Worm (Caenorhabditis elegans) whole organism, L1 larva: Measurements from ENCODE around the gene C55C3.8.

Experiments used
- C16A3.4 ChIP-seq: fragments of 150-350 bp; optimal IDR thresholded peaks from 2 replicates; lab custom pipeline; 2014; ENCODE audit warnings: missing biosample characterization, missing genetic modification characterization
- aha-1 ChIP-seq: fragments of 150-350 bp; optimal IDR thresholded peaks from 2 replicates; lab custom pipeline; 2014; ENCODE audit warnings: missing biosample characterization, missing genetic modification characterization
- aly-2 ChIP-seq: fragments of 150-350 bp; optimal IDR thresholded peaks from 2 replicates; lab custom pipeline; 2014; ENCODE audit warnings: missing biosample characterization, missing genetic modification characterization
- blmp-1 ChIP-seq: fragments of 150-350 bp; optimal IDR thresholded peaks from 2 replicates; lab custom pipeline; 2014; ENCODE audit warnings: missing biosample characterization, missing genetic modification characterization
- ceh-8 ChIP-seq: fragments of 200-800 bp; sonication (Bioruptor generic); optimal IDR thresholded peaks from 2 replicates; lab custom pipeline; 2018; ENCODE audit warnings: mild to moderate bottlenecking, missing genetic modification characterization, moderate library complexity, missing compliant biosample characterization
- ceh-82 ChIP-seq, 3 experiments: fragments of 150-350 bp in 1 of 3; sonication (generic microtip) in 2 of 3; optimal IDR thresholded peaks; 2 replicates each; lab custom pipeline; 2014 to 2017; ENCODE audit warnings: missing biosample characterization in 3 of 3, missing genetic modification characterization in 3 of 3
- ces-1 ChIP-seq: fragments of 150-350 bp; optimal IDR thresholded peaks from 2 replicates; lab custom pipeline; 2014; ENCODE audit warnings: missing biosample characterization, missing genetic modification reagents, missing genetic modification characterization
- dpl-1 ChIP-seq, 3 experiments: fragments of 150-350 bp in 2 of 3; sonication (generic microtip) in 1 of 3; optimal IDR thresholded peaks; 2 replicates each; lab custom pipeline; 2014 to 2017; ENCODE audit warnings: missing biosample characterization in 3 of 3, missing genetic modification characterization in 3 of 3, missing genetic modification reagents in 3 of 3
- dsc-1 ChIP-seq: sonication (generic microtip); optimal IDR thresholded peaks from 2 replicates; lab custom pipeline; 2016; ENCODE audit warnings: mild to moderate bottlenecking, missing genetic modification characterization, missing compliant biosample characterization
- efl-1 ChIP-seq, 4 experiments: fragments of 150-350 bp; optimal IDR thresholded peaks in 3 of 4; peaks in 1 of 4; 1 replicate in 1 of 4; 2 replicates in 3 of 4; lab custom pipeline; 2014; ENCODE audit warnings: missing biosample characterization in 2 of 4, missing genetic modification characterization in 2 of 4, missing genetic modification reagents in 2 of 4
- elt-3 ChIP-seq, 6 experiments: fragments of 150-350 bp in 1 of 6; sonication (generic microtip); optimal IDR thresholded peaks; 2 replicates each; lab custom pipeline; 2017 to 2018; ENCODE audit warnings: missing biosample characterization in 6 of 6, missing genetic modification characterization in 6 of 6, inconsistent platforms in 1 of 6
- ets-5 ChIP-seq: fragments of 200-800 bp; sonication (Bioruptor generic); IDR thresholded peaks from 2 replicates; pipeline ENCODE4 v1.3.6; 2022; ENCODE audit warnings: missing genetic modification characterization, missing compliant biosample characterization
- fkh-4 ChIP-seq: sonication (generic microtip); optimal IDR thresholded peaks from 2 replicates; lab custom pipeline; 2016; ENCODE audit warnings: missing compliant biosample characterization, missing genetic modification characterization, borderline replicate concordance
- grh-1 ChIP-seq: fragments of 200-800 bp; sonication (Bioruptor generic); IDR thresholded peaks from 2 replicates; pipeline ENCODE4 v1.3.6; 2022; ENCODE audit warnings: missing genetic modification reagents, missing genetic modification characterization, missing compliant biosample characterization
- hlh-17 ChIP-seq: fragments of 200-800 bp; sonication (Bioruptor generic); optimal IDR thresholded peaks from 2 replicates; lab custom pipeline; 2018; ENCODE audit warnings: missing genetic modification characterization, mild to moderate bottlenecking, missing compliant biosample characterization, moderate library complexity, borderline replicate concordance
- hpl-2 ChIP-seq: fragments of 150-350 bp; optimal IDR thresholded peaks from 2 replicates; lab custom pipeline; 2014; ENCODE audit warnings: missing biosample characterization, missing genetic modification reagents, missing genetic modification characterization
- irx-1 ChIP-seq: sonication (generic microtip); optimal IDR thresholded peaks from 2 replicates; lab custom pipeline; 2016; ENCODE audit warnings: missing genetic modification characterization, missing compliant biosample characterization
- jun-1 ChIP-seq: fragments of 150-350 bp; optimal IDR thresholded peaks from 2 replicates; lab custom pipeline; 2014; ENCODE audit warnings: missing biosample characterization, missing genetic modification reagents, missing genetic modification characterization
- lin-13 ChIP-seq: fragments of 150-350 bp; optimal IDR thresholded peaks from 2 replicates; lab custom pipeline; 2014; ENCODE audit warnings: missing biosample characterization, missing genetic modification reagents, missing genetic modification characterization
- lin-14 ChIP-seq: fragments of 200-800 bp; sonication (Bioruptor generic); optimal IDR thresholded peaks from 2 replicates; lab custom pipeline; 2018; ENCODE audit warnings: mild to moderate bottlenecking, missing genetic modification characterization, moderate library complexity, missing compliant biosample characterization
- lin-15B ChIP-seq: fragments of 150-350 bp; sonication (generic microtip); optimal IDR thresholded peaks from 3 replicates; lab custom pipeline; 2014; ENCODE audit warnings: missing biosample characterization, missing genetic modification characterization
- lin-35 ChIP-seq, 2 experiments: fragments of 150-350 bp; optimal IDR thresholded peaks; 2 replicates each; lab custom pipeline; 2014; ENCODE audit warnings: missing biosample characterization in 2 of 2, missing genetic modification characterization in 2 of 2, missing genetic modification reagents in 2 of 2
- lin-39 ChIP-seq: fragments of 150-350 bp; optimal IDR thresholded peaks from 2 replicates; lab custom pipeline; 2014; ENCODE audit warnings: missing biosample characterization, missing genetic modification reagents, missing genetic modification characterization
- lir-3 ChIP-seq: sonication (generic microtip); optimal IDR thresholded peaks from 2 replicates; lab custom pipeline; 2016; ENCODE audit warnings: mild to moderate bottlenecking, missing genetic modification characterization, moderate library complexity, missing compliant biosample characterization; ENCODE audit not compliant: poor library complexity
- lsy-2 ChIP-seq, 2 experiments: fragments of 150-350 bp; optimal IDR thresholded peaks; 2 replicates each; lab custom pipeline; 2014; ENCODE audit warnings: missing biosample characterization in 2 of 2, missing genetic modification characterization in 2 of 2
- mab-9 ChIP-seq: fragments of 200-800 bp; sonication (Bioruptor generic); IDR thresholded peaks from 2 replicates; pipeline ENCODE4 v1.3.6; 2022; ENCODE audit warnings: missing genetic modification reagents, missing genetic modification characterization, missing compliant biosample characterization
- mdl-1 ChIP-seq, 2 experiments: fragments of 150-350 bp; optimal IDR thresholded peaks; 2 replicates each; lab custom pipeline; 2014 to 2017; ENCODE audit warnings: missing biosample characterization in 2 of 2, missing genetic modification characterization in 2 of 2, inconsistent platforms in 1 of 2
- mep-1 ChIP-seq: fragments of 150-350 bp; optimal IDR thresholded peaks from 2 replicates; lab custom pipeline; 2014; ENCODE audit warnings: missing biosample characterization, missing genetic modification characterization
- nhr-19 ChIP-seq: fragments of 200-800 bp; sonication (Bioruptor generic); conservative IDR thresholded peaks from 2 replicates; pipeline ENCODE4 v1.3.6; 2022; ENCODE audit warnings: missing genetic modification characterization, missing compliant biosample characterization
- nhr-20 ChIP-seq: sonication (generic microtip); optimal IDR thresholded peaks from 2 replicates; lab custom pipeline; 2016; ENCODE audit warnings: mild to moderate bottlenecking, missing genetic modification characterization, missing compliant biosample characterization
- nhr-237 ChIP-seq: fragments of 150-350 bp; optimal IDR thresholded peaks from 2 replicates; lab custom pipeline; 2014; ENCODE audit warnings: missing biosample characterization, missing genetic modification characterization
- nhr-28 ChIP-seq: fragments of 150-350 bp; optimal IDR thresholded peaks from 2 replicates; lab custom pipeline; 2014; ENCODE audit warnings: missing biosample characterization, missing genetic modification characterization
- nhr-47 ChIP-seq: sonication (generic microtip); optimal IDR thresholded peaks from 2 replicates; lab custom pipeline; 2016; ENCODE audit warnings: mild to moderate bottlenecking, missing genetic modification characterization, moderate library complexity, missing compliant biosample characterization
- nhr-71 ChIP-seq: sonication (generic microtip); optimal IDR thresholded peaks from 2 replicates; lab custom pipeline; 2016; ENCODE audit warnings: mild to moderate bottlenecking, missing genetic modification characterization, moderate library complexity, missing compliant biosample characterization
- nhr-77 ChIP-seq: fragments of 150-350 bp; optimal IDR thresholded peaks from 2 replicates; lab custom pipeline; 2014; ENCODE audit warnings: missing biosample characterization, missing genetic modification characterization
- nhr-84 ChIP-seq: sonication (generic microtip); optimal IDR thresholded peaks from 2 replicates; lab custom pipeline; 2017; ENCODE audit warnings: missing biosample characterization, missing genetic modification characterization
- nhr-85 ChIP-seq: sonication (generic microtip); peaks from one replicate; lab custom pipeline; 2016; ENCODE audit warnings: missing genetic modification characterization, inconsistent platforms, missing compliant biosample characterization
- nhr-90 ChIP-seq: sonication (generic microtip); optimal IDR thresholded peaks from 2 replicates; lab custom pipeline; 2016; ENCODE audit warnings: mild to moderate bottlenecking, missing genetic modification characterization, missing compliant biosample characterization; ENCODE audit not compliant: poor library complexity
- pqm-1 ChIP-seq: sonication (generic microtip); optimal IDR thresholded peaks from 3 replicates; lab custom pipeline; 2017; ENCODE audit warnings: missing biosample characterization, missing genetic modification characterization
- rnt-1 ChIP-seq: sonication (generic microtip); optimal IDR thresholded peaks from 2 replicates; lab custom pipeline; 2016; ENCODE audit warnings: mild to moderate bottlenecking, missing genetic modification characterization, moderate library complexity, missing compliant biosample characterization
- snpc-4 ChIP-seq: fragments of 150-350 bp; optimal IDR thresholded peaks from 2 replicates; lab custom pipeline; 2014; ENCODE audit warnings: missing biosample characterization, missing genetic modification characterization
- snu-23 ChIP-seq: sonication (generic microtip); optimal IDR thresholded peaks from 2 replicates; lab custom pipeline; 2016; ENCODE audit warnings: missing genetic modification characterization, missing compliant biosample characterization
- swsn-7 ChIP-seq: sonication (generic microtip); optimal IDR thresholded peaks from 2 replicates; lab custom pipeline; 2016; ENCODE audit warnings: missing genetic modification characterization, missing compliant biosample characterization
- tbx-2 ChIP-seq: sonication (generic microtip); optimal IDR thresholded peaks from 2 replicates; lab custom pipeline; 2016; ENCODE audit warnings: missing genetic modification characterization, missing compliant biosample characterization
- tlp-1 ChIP-seq: fragments of 150-350 bp; optimal IDR thresholded peaks from 2 replicates; lab custom pipeline; 2014; ENCODE audit warnings: missing biosample characterization, missing genetic modification characterization
- unc-30 ChIP-seq: sonication (generic microtip); optimal IDR thresholded peaks from 2 replicates; lab custom pipeline; 2017; ENCODE audit warnings: missing biosample characterization, missing genetic modification characterization
- xbp-1 ChIP-seq: sonication (generic microtip); optimal IDR thresholded peaks from 2 replicates; lab custom pipeline; 2016; ENCODE audit warnings: missing genetic modification characterization, missing compliant biosample characterization
- zag-1 ChIP-seq: fragments of 150-350 bp; optimal IDR thresholded peaks from 2 replicates; lab custom pipeline; 2014; ENCODE audit warnings: missing biosample characterization, missing genetic modification characterization
- zip-4 ChIP-seq: fragments of 200-800 bp; sonication (Bioruptor generic); optimal IDR thresholded peaks from 2 replicates; lab custom pipeline; 2018; ENCODE audit warnings: mild to moderate bottlenecking, missing genetic modification characterization, moderate library complexity, missing compliant biosample characterization
- ztf-4 ChIP-seq: fragments of 150-350 bp; optimal IDR thresholded peaks from 2 replicates; lab custom pipeline; 2014; ENCODE audit warnings: missing biosample characterization, missing genetic modification characterization

The C55C3.8 gene

ce11 chrIV:5654693-5655092 is 36.1 kb upstream of the C55C3.8 start:
- TF ChIP-seq nhr-85 (tag; lab: Kevin White, UChicago) (peak; percentile 40), ztf-4 (tag; lab: Kevin White, UChicago) (no peak)

ce11 chrIV:5655966-5656389 is 34.9 kb upstream of the C55C3.8 start:
- TF ChIP-seq lin-13 (GFP tag; lab: Kevin White, UChicago) (peak; percentile 47), lin-15B (tag; lab: Kevin White, UChicago) (peak; percentile 72), C16A3.4 (tag; lab: Kevin White, UChicago) (peak; percentile 41), zag-1 (tag; lab: Kevin White, UChicago) (no peak), lin-39 (tag; lab: Kevin White, UChicago) (no peak), aly-2 (tag; lab: Kevin White, UChicago) (no peak), ceh-8 (GFP tag; lab: Kevin White, UChicago) (no peak), nhr-19 (peak; percentile 60), nhr-84 (tag; lab: Kevin White, UChicago) (no peak), efl-1 (optimal IDR thresholded peaks at IDR 0.05; lab: Kevin White, UChicago) (peak; percentile 30 to 70), efl-1 (GFP tag; optimal IDR thresholded peaks at IDR 0.05 in 1 of 2; lab: Kevin White, UChicago) (peak; percentile 74 to 98), unc-30 (tag; lab: Kevin White, UChicago) (no peak), aha-1 (tag; lab: Kevin White, UChicago) (peak; percentile 93), ces-1 (no peak), lin-35 (GFP tag; optimal IDR thresholded peaks at IDR 0.05; lab: Kevin White, UChicago) (peak; percentile 73 to 84), lsy-2 (tag; optimal IDR thresholded peaks at IDR 0.05; lab: Kevin White, UChicago) (peak; percentile 44 to 53), jun-1 (tag; lab: Kevin White, UChicago) (peak; percentile 55), zip-4 (GFP tag; lab: Kevin White, UChicago) (peak; percentile 83), snpc-4 (tag; lab: Kevin White, UChicago) (no peak), ztf-4 (tag; lab: Kevin White, UChicago) (peak; percentile 21), nhr-71 (peak; percentile 79), blmp-1 (tag; lab: Kevin White, UChicago) (peak; percentile 59), nhr-90 (tag; lab: Kevin White, UChicago) (peak; percentile 62), snu-23 (GFP tag; lab: Kevin White, UChicago) (peak; percentile 79), nhr-85 (tag; lab: Kevin White, UChicago) (peak; percentile 95), elt-3 (tag; optimal IDR thresholded peaks at IDR 0.05; lab: Kevin White, UChicago) (peak in 2 of 6 experiments; percentile 81 to 82), mep-1 (peak; percentile 80), hpl-2 (GFP tag; lab: Kevin White, UChicago) (no peak), grh-1 (GFP tag; lab: Robert Waterston, UW) (peak; percentile 48; the same call in 1 of the 2 replicates), fkh-4 (tag; lab: Kevin White, UChicago) (no peak), nhr-28 (peak; percentile 31), dpl-1 (GFP tag; optimal IDR thresholded peaks at IDR 0.05; lab: Kevin White, UChicago) (peak; percentile 60 to 78 (median 75)), nhr-237 (peak; percentile 82), lin-14 (GFP tag; lab: Kevin White, UChicago) (peak; percentile 84), nhr-20 (tag; lab: Kevin White, UChicago) (peak; percentile 84), dsc-1 (tag; lab: Kevin White, UChicago) (no peak), swsn-7 (tag; lab: Kevin White, UChicago) (peak; percentile 32), tbx-2 (tag; lab: Kevin White, UChicago) (peak; percentile 45), hlh-17 (GFP tag; lab: Kevin White, UChicago) (no peak), rnt-1 (tag; lab: Kevin White, UChicago) (peak; percentile 31), xbp-1 (tag; lab: Kevin White, UChicago) (peak; percentile 39), pqm-1 (tag; lab: Kevin White, UChicago) (no peak), mab-9 (GFP tag; lab: Robert Waterston, UW) (no peak), nhr-47 (peak; percentile 34), mdl-1 (tag; optimal IDR thresholded peaks at IDR 0.05; lab: Kevin White, UChicago) (peak in 1 of 2 experiments; percentile 4), tlp-1 (tag; lab: Kevin White, UChicago) (no peak), ceh-82 (tag; optimal IDR thresholded peaks at IDR 0.05; lab: Kevin White, UChicago) (peak in 2 of 3 experiments; percentile 37 to 54), irx-1 (tag; lab: Kevin White, UChicago) (peak; percentile 26), nhr-77 (tag; lab: Kevin White, UChicago) (peak; percentile 51), ets-5 (GFP tag; lab: Robert Waterston, UW) (no peak), lir-3 (tag; lab: Kevin White, UChicago) (no peak)
